Fruit fly (Drosophila melanogaster): ENCODE data around the gene tplus3b.

tplus3b gene

DNA sequence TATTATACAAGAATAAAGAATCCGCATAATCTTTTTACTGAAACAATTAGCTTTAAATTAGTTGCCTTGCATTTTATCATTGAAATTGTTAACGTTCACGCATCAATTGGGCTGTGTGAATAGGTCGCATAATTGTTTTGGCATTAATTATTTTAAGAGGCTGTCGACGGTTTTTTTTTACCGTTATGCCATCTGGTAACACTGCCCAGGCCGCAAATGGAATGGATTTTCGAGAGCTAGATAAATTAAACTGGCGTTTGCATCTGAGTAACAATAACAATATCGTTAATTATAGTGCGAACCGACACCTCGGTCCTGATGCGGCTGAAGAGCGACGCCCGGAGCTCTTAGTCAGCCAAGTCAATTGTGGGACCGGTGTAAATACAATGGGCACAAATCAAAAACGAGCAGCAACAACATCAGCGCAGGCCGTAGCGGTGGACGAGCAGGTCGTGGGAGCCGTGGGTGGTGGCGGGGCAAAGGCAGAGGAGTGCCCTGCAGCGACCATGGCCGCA lies 17.5 kb upstream of the tplus3b start (continued):
- TF ChIP-seq Blimp-1 (GFP tag; optimal IDR thresholded peaks at IDR 0.05) (no peak), cyc (GFP tag; optimal IDR thresholded peaks at IDR 0.05) (peak; percentile 23), Hr39 (GFP tag; optimal IDR thresholded peaks at IDR 0.05) (peak; percentile 35), dsx (GFP tag; optimal IDR thresholded peaks at IDR 0.05; ENCODE audit: poor library complexity, severe bottlenecking) (no peak), Sox102F (GFP tag; optimal IDR thresholded peaks at IDR 0.05) (no peak), CG10669 (GFP tag; optimal IDR thresholded peaks at IDR 0.05) (no peak), Hr4 (GFP tag; optimal IDR thresholded peaks at IDR 0.05) (no peak), CG3919 (GFP tag; optimal IDR thresholded peaks at IDR 0.05) (no peak), CG1621 (tag; optimal IDR thresholded peaks at IDR 0.05) (no peak), svp (GFP tag) (peak; percentile 84), OdsH (GFP tag; optimal IDR thresholded peaks at IDR 0.05) (peak; percentile 17), salr (GFP tag; optimal IDR thresholded peaks at IDR 0.05) (no peak), esn (GFP tag; optimal IDR thresholded peaks at IDR 0.05) (no peak), dac (GFP tag; optimal IDR thresholded peaks at IDR 0.05) (no peak)

DNA sequence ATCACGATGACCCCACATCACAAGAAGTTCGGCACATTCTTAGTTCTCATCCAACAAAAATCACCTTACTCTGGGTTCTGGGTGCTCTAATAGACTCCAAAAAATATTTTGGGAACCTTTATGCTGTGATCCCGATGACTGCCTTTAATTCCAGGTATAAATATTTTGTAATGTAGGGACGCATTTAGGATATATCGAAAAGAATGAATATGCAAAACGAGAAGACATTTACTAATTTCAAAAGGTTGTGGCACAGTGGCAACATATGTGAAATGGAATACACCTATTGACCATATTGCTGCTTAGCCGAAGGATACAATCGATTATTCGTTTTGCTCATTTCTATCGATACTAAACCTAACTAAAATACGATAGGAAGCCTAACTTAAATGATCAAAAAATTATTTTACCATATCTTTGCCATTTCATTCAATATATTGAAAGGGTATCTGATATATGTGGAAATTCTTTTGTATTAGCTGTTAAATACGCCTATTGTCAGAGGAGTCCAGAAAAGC lies 16.7 kb upstream of the tplus3b start, which contains the start of gene CG3651:
CG3651 (plus strand) TSS at position 468 of the 518 bp plus-strand sequence.
- no peak for TF ChIP-seq Eip75B (GFP tag; optimal IDR thresholded peaks at IDR 0.05)
- TF ChIP-seq CG31627 (GFP tag; optimal IDR thresholded peaks at IDR 0.05): peak; percentile 20
- TF ChIP-seq Eip78C (GFP tag): peak; percentile 43
- TF ChIP-seq pdm3 (GFP tag; optimal IDR thresholded peaks at IDR 0.05): peak; percentile 4

DNA sequence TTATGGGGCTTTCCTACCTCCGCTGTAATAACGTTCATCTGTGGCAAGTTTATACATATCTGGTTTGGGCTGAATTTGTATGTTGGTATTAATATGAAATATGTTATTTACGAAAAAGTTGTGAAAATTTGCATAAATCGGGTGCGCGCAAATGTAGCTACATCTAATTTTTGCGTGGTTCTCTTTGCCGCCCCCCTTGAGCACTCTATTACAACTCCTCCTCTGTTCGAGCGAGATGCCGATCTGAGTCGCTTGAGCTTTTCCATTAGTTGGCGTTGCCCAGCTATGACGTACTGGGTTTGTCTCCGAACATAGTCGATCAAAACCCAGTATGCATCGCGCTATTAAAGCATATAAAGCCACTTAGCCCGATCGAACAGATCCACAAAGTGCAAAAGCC lies 4.5 kb upstream of the tplus3b start, which contains the start of gene CG6675:
CG6675 (plus strand) TSS at position 301 of the 400 bp plus-strand sequence.
- TF ChIP-seq Ets96B (tag; optimal IDR thresholded peaks at IDR 0.05): peak; percentile 45
- no peak for TF ChIP-seq CG11294 (GFP tag; IDR thresholded peaks at IDR 0.05)

DNA sequence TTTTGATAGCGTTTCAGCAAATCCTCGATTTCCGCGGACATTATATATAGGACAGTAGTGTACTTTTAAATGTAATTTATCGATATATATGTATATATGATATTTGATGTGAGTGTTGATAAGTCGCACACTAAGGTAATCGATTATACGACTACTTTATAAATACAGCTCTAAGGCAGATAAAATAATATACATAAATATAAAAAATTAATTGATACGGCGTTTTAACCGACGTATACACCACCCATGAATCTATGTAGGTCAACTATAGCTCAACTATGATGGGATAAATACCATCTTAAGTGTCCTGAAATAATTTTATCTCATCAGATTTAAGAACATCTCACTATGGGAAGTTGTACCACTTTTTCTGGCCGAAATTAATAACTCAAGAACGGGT lies 3.0 kb upstream of the tplus3b start, which contains the start of gene CG10834:
CG10834 (minus strand) TSS at position 101 of the 400 bp plus-strand sequence.
- TF ChIP-seq CG6808 (GFP tag; optimal IDR thresholded peaks at IDR 0.05): no peak
- no peak for TF ChIP-seq salr (GFP tag; optimal IDR thresholded peaks at IDR 0.05)
- TF ChIP-seq fd85E (GFP tag; optimal IDR thresholded peaks at IDR 0.05): no peak
- no peak for TF ChIP-seq Gug (GFP tag; IDR thresholded peaks at IDR 0.05)
- no peak for TF ChIP-seq CG1621 (tag; optimal IDR thresholded peaks at IDR 0.05)
- TF ChIP-seq CG8119 (GFP tag; IDR thresholded peaks at IDR 0.05): no peak
- TF ChIP-seq fkh (GFP tag; optimal IDR thresholded peaks at IDR 0.05): no peak
- TF ChIP-seq CG31627 (GFP tag; optimal IDR thresholded peaks at IDR 0.05): no peak
- no peak for TF ChIP-seq cyc (GFP tag; optimal IDR thresholded peaks at IDR 0.05)
- no peak for TF ChIP-seq Met (GFP tag; optimal IDR thresholded peaks at IDR 0.05)
- no peak for TF ChIP-seq spab (GFP tag; optimal IDR thresholded peaks at IDR 0.05)
- TF ChIP-seq Hr4 (GFP tag; optimal IDR thresholded peaks at IDR 0.05): no peak
- TF ChIP-seq CG8319 (GFP tag; optimal IDR thresholded peaks at IDR 0.05): no peak
- no peak for TF ChIP-seq CG3032 (tag; optimal IDR thresholded peaks at IDR 0.05)
- TF ChIP-seq esn (GFP tag; optimal IDR thresholded peaks at IDR 0.05): no peak

DNA sequence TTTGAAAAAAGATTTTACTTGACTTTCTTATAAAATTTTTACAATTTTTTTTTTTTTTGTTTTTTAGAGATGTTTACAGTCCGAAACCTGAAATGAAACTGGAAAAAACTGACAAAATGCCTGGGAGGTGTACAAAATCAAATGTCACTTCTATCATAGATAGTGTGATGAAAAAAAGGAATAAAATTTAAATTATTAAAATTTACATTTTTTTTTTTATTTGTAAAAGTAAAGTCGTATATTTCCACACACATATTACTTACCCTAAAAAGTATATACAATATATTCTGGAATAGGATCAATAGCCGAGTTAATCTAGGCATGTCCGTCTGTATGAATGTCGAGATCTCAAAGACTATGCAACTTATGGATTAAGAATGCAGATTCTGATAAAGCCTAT lies 1.2 kb upstream of the tplus3b start, which contains the start of gene CG15219:
CG15219 (minus strand) TSS at position 101 of the 400 bp plus-strand sequence.
- TF ChIP-seq dsx (GFP tag; optimal IDR thresholded peaks at IDR 0.05; ENCODE audit: poor library complexity, severe bottlenecking) (no peak), CG10631 (GFP tag; optimal IDR thresholded peaks at IDR 0.05) (no peak), dac (GFP tag; optimal IDR thresholded peaks at IDR 0.05) (no peak), CG9139 (GFP tag; optimal IDR thresholded peaks at IDR 0.05) (no peak), CG31627 (GFP tag; optimal IDR thresholded peaks at IDR 0.05) (no peak), Lpt (GFP tag; optimal IDR thresholded peaks at IDR 0.05) (no peak)

Measured in whole organism, prepupa.